Worm (Caenorhabditis elegans): ENCODE measurements around the gene C03A7.2.
A peak's percentile ranks its signal among the peaks of the same experiment; 100 is the strongest.

The C03A7.2 gene

ce11 chrV:5164682-5165081 is 17.0 kb upstream of the C03A7.2 start, which contains the start of gene abu-7:
abu-7 (minus strand) TSS chrV:5164782.
- TF ChIP-seq nhr-6 (tag; optimal IDR thresholded peaks at IDR 0.05), result no peak
- no peak for TF ChIP-seq F44E2.7 (GFP tag; IDR thresholded peaks at IDR 0.05)
- TF ChIP-seq ceh-44 (GFP tag; IDR thresholded peaks at IDR 0.05), result no peak
- no peak for TF ChIP-seq nhr-10 (tag; optimal IDR thresholded peaks at IDR 0.05)
- no peak for TF ChIP-seq arid-1 (GFP tag; conservative IDR thresholded peaks at IDR 0.05)
- TF ChIP-seq spr-1 (tag; optimal IDR thresholded peaks at IDR 0.05), result no peak
- no peak for TF ChIP-seq nhr-102 (tag; optimal IDR thresholded peaks at IDR 0.05)
- no peak for TF ChIP-seq aha-1 (tag)
- TF ChIP-seq daf-8 (GFP tag; IDR thresholded peaks at IDR 0.05), result no peak
- no peak for TF ChIP-seq aly-2 (tag; optimal IDR thresholded peaks at IDR 0.05)
- TF ChIP-seq nhr-41 (GFP tag; IDR thresholded peaks at IDR 0.05), result no peak
- TF ChIP-seq hmg-1.1 (GFP tag; IDR thresholded peaks at IDR 0.05), result no peak
- no peak for TF ChIP-seq lin-39 (tag; optimal IDR thresholded peaks at IDR 0.05)
- no peak for TF ChIP-seq Y5F2A.4 (GFP tag; optimal IDR thresholded peaks at IDR 0.05)
- no peak for TF ChIP-seq set-16 (GFP tag; IDR thresholded peaks at IDR 0.05)
- TF ChIP-seq daf-16 (GFP tag; optimal IDR thresholded peaks at IDR 0.05), result no peak
- no peak for TF ChIP-seq daf-16 (tag; optimal IDR thresholded peaks at IDR 0.05)
- TF ChIP-seq ceh-28 (tag; optimal IDR thresholded peaks at IDR 0.05), result no peak
- no peak for TF ChIP-seq Y75B8A.6 (GFP tag; IDR thresholded peaks at IDR 0.05)
- no peak for TF ChIP-seq sdz-12 (GFP tag; optimal IDR thresholded peaks at IDR 0.05)
- no peak for TF ChIP-seq zip-11 (GFP tag; IDR thresholded peaks at IDR 0.05)

ce11 chrV:5165426-5165825 is 16.3 kb upstream of the C03A7.2 start, which contains the start of gene srw-140:
srw-140 (plus strand) TSS chrV:5165726.
- TF ChIP-seq aha-1 (tag), result peak; percentile 40
- TF ChIP-seq unc-62 (GFP tag; optimal IDR thresholded peaks at IDR 0.05 in 1 of 2), result peak in 1 of 2 experiments; percentile 35
- TF ChIP-seq unc-62 (tag; optimal IDR thresholded peaks at IDR 0.05), result no peak
- no peak for TF ChIP-seq F44E2.7 (GFP tag; IDR thresholded peaks at IDR 0.05)
- no peak for TF ChIP-seq gei-8 (GFP tag; optimal IDR thresholded peaks at IDR 0.05)

ce11 chrV:5169586-5169985 is 12.1 kb upstream of the C03A7.2 start, which contains the start of gene srt-64:
srt-64 (minus strand) TSS chrV:5169686.
- TF ChIP-seq ceh-20 (GFP tag; IDR thresholded peaks at IDR 0.05), result no peak
- peak in 1 of 2 experiments; percentile 25 for TF ChIP-seq unc-62 (GFP tag; optimal IDR thresholded peaks at IDR 0.05 in 1 of 2)
- TF ChIP-seq unc-62 (tag; optimal IDR thresholded peaks at IDR 0.05), result no peak

- TF ChIP-seq zip-11 (GFP tag; IDR thresholded peaks at IDR 0.05) (no peak), nhr-48 (tag; optimal IDR thresholded peaks at IDR 0.05) (no peak), dmd-9 (GFP tag; IDR thresholded peaks at IDR 0.05) (no peak)
Measured at ce11 chrV:5172833-5173232, 8.9 kb upstream of the C03A7.2 start, which contains the start of gene srt-65. srt-65 (minus strand) TSS chrV:5172933.

ce11 chrV:5177209-5177608 is 4.5 kb upstream of the C03A7.2 start, which contains the start of gene ugt-51:
ugt-51 (minus strand) TSS chrV:5177309.
- TF ChIP-seq T26A8.4 (GFP tag; IDR thresholded peaks at IDR 0.05) (no peak), dve-1 (tag; optimal IDR thresholded peaks at IDR 0.05; ENCODE audit: insufficient read depth) (peak; percentile 40), nhr-28 (tag; optimal IDR thresholded peaks at IDR 0.05) (peak; percentile 85), aha-1 (tag) (peak; percentile 77)

- TF ChIP-seq zfp-3 (GFP tag; conservative IDR thresholded peaks at IDR 0.05) (no peak), nhr-76 (tag; optimal IDR thresholded peaks at IDR 0.05) (no peak), nhr-28 (tag; optimal IDR thresholded peaks at IDR 0.05) (peak; percentile 38), ces-1 (GFP tag; optimal IDR thresholded peaks at IDR 0.05) (no peak), daf-16 (GFP tag; optimal IDR thresholded peaks at IDR 0.05) (no peak), daf-16 (tag; optimal IDR thresholded peaks at IDR 0.05) (peak; percentile 78), dve-1 (tag; optimal IDR thresholded peaks at IDR 0.05; ENCODE audit: insufficient read depth) (peak; percentile 46), egl-43 (GFP tag; IDR thresholded peaks at IDR 0.05) (no peak), cey-2 (tag; optimal IDR thresholded peaks at IDR 0.05; ENCODE audit: borderline replicate concordance, insufficient read depth) (no peak), tra-1 (GFP tag; IDR thresholded peaks at IDR 0.05) (no peak), jun-1 (tag; optimal IDR thresholded peaks at IDR 0.05) (no peak), ceh-62 (tag; optimal IDR thresholded peaks at IDR 0.05) (no peak)
Measured at ce11 chrV:5178051-5178450, 3.7 kb upstream of the C03A7.2 start.

Data from whole organism, L4 larva.